Worm (Caenorhabditis elegans): ENCODE data around the gene ttbk-2.2.
A peak's percentile ranks its signal among the peaks of the same experiment; 100 is the strongest.

The ttbk-2.2 gene

ce11 chrIV:5101945-5102344, 35.2 kb upstream of the ttbk-2.2 start:
- TF ChIP-seq unc-62 (GFP tag; optimal IDR thresholded peaks at IDR 0.05), result no peak

ce11 chrIV:5100145-5100544, 33.4 kb upstream of the ttbk-2.2 start:
- TF ChIP-seq unc-39 (tag; optimal IDR thresholded peaks at IDR 0.05), result no peak
- no peak for TF ChIP-seq nhr-21 (tag; optimal IDR thresholded peaks at IDR 0.05)
- TF ChIP-seq ztf-4 (tag; optimal IDR thresholded peaks at IDR 0.05), result peak; percentile 43
- no peak for TF ChIP-seq skn-1 (tag; optimal IDR thresholded peaks at IDR 0.05)
- TF ChIP-seq ceh-82 (tag; optimal IDR thresholded peaks at IDR 0.05), result no peak
- no peak for TF ChIP-seq sma-3 (GFP tag; optimal IDR thresholded peaks at IDR 0.05)
- peak; percentile 5 for TF ChIP-seq unc-55 (GFP tag; optimal IDR thresholded peaks at IDR 0.05)
- peak; percentile 50 for TF ChIP-seq F13H6.1 (tag; optimal IDR thresholded peaks at IDR 0.05)
- peak in 1 of 2 experiments; percentile 39 for TF ChIP-seq lsy-2 (tag; optimal IDR thresholded peaks at IDR 0.05)
- peak; percentile 66 for TF ChIP-seq Y55F3AM.14 (GFP tag; optimal IDR thresholded peaks at IDR 0.05)
- TF ChIP-seq aly-2 (tag; optimal IDR thresholded peaks at IDR 0.05), result no peak
- no peak for TF ChIP-seq R02D3.7 (tag; optimal IDR thresholded peaks at IDR 0.05)
- TF ChIP-seq lin-13 (GFP tag; optimal IDR thresholded peaks at IDR 0.05), result peak; percentile 4
- no peak for TF ChIP-seq mab-5 (tag; optimal IDR thresholded peaks at IDR 0.05)
- no peak for TF ChIP-seq snpc-4 (tag; optimal IDR thresholded peaks at IDR 0.05)
- no peak for TF ChIP-seq ama-1 (optimal IDR thresholded peaks at IDR 0.05)
- no peak for TF ChIP-seq nhr-11 (tag; optimal IDR thresholded peaks at IDR 0.05)
- no peak for TF ChIP-seq ceh-16 (tag; optimal IDR thresholded peaks at IDR 0.05)
- peak; percentile 37 for TF ChIP-seq zag-1 (tag; optimal IDR thresholded peaks at IDR 0.05)
- TF ChIP-seq sma-9 (GFP tag; optimal IDR thresholded peaks at IDR 0.05), result peak; percentile 16
- no peak for TF ChIP-seq sma-9 (tag; optimal IDR thresholded peaks at IDR 0.05)
- TF ChIP-seq nhr-129 (tag; optimal IDR thresholded peaks at IDR 0.05), result peak; percentile 64
- no peak for TF ChIP-seq nhr-237 (tag; optimal IDR thresholded peaks at IDR 0.05)
- TF ChIP-seq unc-62 (GFP tag; optimal IDR thresholded peaks at IDR 0.05), result no peak
- no peak for TF ChIP-seq nhr-23 (tag; optimal IDR thresholded peaks at IDR 0.05)
- peak; percentile 0 for TF ChIP-seq crh-2 (tag; optimal IDR thresholded peaks at IDR 0.05)
- no peak for TF ChIP-seq ztf-11 (tag; optimal IDR thresholded peaks at IDR 0.05)
- TF ChIP-seq elt-3 (tag; optimal IDR thresholded peaks at IDR 0.05), result no peak
- no peak for TF ChIP-seq nhr-77 (tag; optimal IDR thresholded peaks at IDR 0.05)
- no peak for TF ChIP-seq nhr-25 (tag; optimal IDR thresholded peaks at IDR 0.05)
- TF ChIP-seq sem-4 (tag; optimal IDR thresholded peaks at IDR 0.05), result no peak
- no peak for TF ChIP-seq ZK546.5 (tag; optimal IDR thresholded peaks at IDR 0.05)
- TF ChIP-seq C34F6.9 (tag; optimal IDR thresholded peaks at IDR 0.05), result peak; percentile 39
- TF ChIP-seq alr-1 (tag; optimal IDR thresholded peaks at IDR 0.05), result no peak
- TF ChIP-seq egl-27 (tag; optimal IDR thresholded peaks at IDR 0.05), result no peak
- no peak for TF ChIP-seq nhr-6 (tag; optimal IDR thresholded peaks at IDR 0.05)
- no peak for TF ChIP-seq mdl-1 (tag; optimal IDR thresholded peaks at IDR 0.05)
- no peak for TF ChIP-seq dmd-4 (tag; optimal IDR thresholded peaks at IDR 0.05)
- no peak for TF ChIP-seq fos-1 (tag; optimal IDR thresholded peaks at IDR 0.05)
- no peak for TF ChIP-seq nhr-10 (tag; optimal IDR thresholded peaks at IDR 0.05)
- TF ChIP-seq blmp-1 (tag; optimal IDR thresholded peaks at IDR 0.05; ENCODE audit: insufficient read depth), result no peak
- TF ChIP-seq gmeb-1 (tag; optimal IDR thresholded peaks at IDR 0.05), result no peak
- TF ChIP-seq elt-1 (tag; optimal IDR thresholded peaks at IDR 0.05), result no peak
- TF ChIP-seq mbf-1 (tag; optimal IDR thresholded peaks at IDR 0.05), result no peak
- no peak for TF ChIP-seq ztf-1 (GFP tag; conservative IDR thresholded peaks at IDR 0.05)
- TF ChIP-seq lin-11 (tag; optimal IDR thresholded peaks at IDR 0.05), result peak; percentile 41
- no peak for TF ChIP-seq nhr-12 (tag; optimal IDR thresholded peaks at IDR 0.05)
- TF ChIP-seq lin-39 (tag; optimal IDR thresholded peaks at IDR 0.05), result no peak
- no peak for TF ChIP-seq peb-1 (tag; optimal IDR thresholded peaks at IDR 0.05)
